Worm (Caenorhabditis elegans): ENCODE measurements around the gene mecr-1.

ce11 chrII:13233712-13234111 is 46.6 kb upstream of the mecr-1 start:
- TF ChIP-seq aha-1 (tag; optimal IDR thresholded peaks at IDR 0.05) = no peak
- TF ChIP-seq lin-39 (tag; optimal IDR thresholded peaks at IDR 0.05) = no peak
- TF ChIP-seq ceh-82 (tag; optimal IDR thresholded peaks at IDR 0.05) = no peak
- TF ChIP-seq tlp-1 (tag; optimal IDR thresholded peaks at IDR 0.05) = no peak
- TF ChIP-seq ama-1 (optimal IDR thresholded peaks at IDR 0.05) = no peak
- TF ChIP-seq jun-1 (tag; optimal IDR thresholded peaks at IDR 0.05) = no peak
- TF ChIP-seq elt-2 (tag; optimal IDR thresholded peaks at IDR 0.05) = no peak
- no peak for TF ChIP-seq pqm-1 (tag; optimal IDR thresholded peaks at IDR 0.05)
- TF ChIP-seq sptf-1 (tag; optimal IDR thresholded peaks at IDR 0.05) = no peak
- no peak for TF ChIP-seq isw-1 (GFP tag; IDR thresholded peaks at IDR 0.05)
- no peak for TF ChIP-seq nhr-84 (tag; optimal IDR thresholded peaks at IDR 0.05)
- peak; percentile 14 for TF ChIP-seq fkh-4 (tag; optimal IDR thresholded peaks at IDR 0.05; ENCODE audit: borderline replicate concordance)
- no peak for TF ChIP-seq nhr-237 (tag; optimal IDR thresholded peaks at IDR 0.05)
- no peak for TF ChIP-seq nhr-76 (tag; optimal IDR thresholded peaks at IDR 0.05)
